Worm (Caenorhabditis elegans) whole organism, L4 larva: Measurements from ENCODE around the gene smg-6.

Source experiments
- D1046.2 ChIP-seq: fragments of 200-800 bp; sonication (Bioruptor generic); IDR thresholded peaks from 2 replicates; pipeline ENCODE4 v1.3.6; 2022; ENCODE audit warnings: missing genetic modification characterization, missing compliant biosample characterization
- F26F4.8 ChIP-seq: fragments of 200-800 bp; sonication (Bioruptor generic); conservative IDR thresholded peaks from 2 replicates; pipeline ENCODE4 v1.3.6; 2022; ENCODE audit warnings: missing genetic modification characterization, missing compliant biosample characterization
- ceh-62 ChIP-seq: sonication (generic microtip); optimal IDR thresholded peaks from 2 replicates; lab custom pipeline; 2017; ENCODE audit warnings: missing biosample characterization, missing genetic modification characterization
- lin-39 ChIP-seq: fragments of 150-350 bp; optimal IDR thresholded peaks from 2 replicates; lab custom pipeline; 2014; ENCODE audit warnings: missing biosample characterization, missing genetic modification reagents, missing genetic modification characterization
- nhr-77 ChIP-seq: fragments of 150-350 bp; optimal IDR thresholded peaks from 2 replicates; lab custom pipeline; 2014; ENCODE audit warnings: missing biosample characterization, missing genetic modification characterization
- pqm-1 ChIP-seq: sonication (generic microtip); optimal IDR thresholded peaks from 2 replicates; lab custom pipeline; 2017; ENCODE audit warnings: missing biosample characterization, missing genetic modification characterization
- snpc-4 ChIP-seq: fragments of 150-350 bp; optimal IDR thresholded peaks from 2 replicates; lab custom pipeline; 2014; ENCODE audit warnings: missing biosample characterization, missing genetic modification characterization
- unc-62 ChIP-seq, 3 experiments: fragments of 150-350 bp in 1 of 3; sonication (generic microtip); optimal IDR thresholded peaks in 2 of 3; peaks in 1 of 3; 1 replicate in 1 of 3; 2 replicates in 2 of 3; lab custom pipeline; 2014 to 2017; ENCODE audit warnings: missing biosample characterization in 3 of 3, missing genetic modification characterization in 3 of 3, missing genetic modification reagents in 3 of 3, missing genotype in 1 of 3
- zag-1 ChIP-seq: fragments of 150-350 bp; optimal IDR thresholded peaks from 2 replicates; lab custom pipeline; 2014; ENCODE audit warnings: missing biosample characterization, missing genetic modification characterization

DNA sequence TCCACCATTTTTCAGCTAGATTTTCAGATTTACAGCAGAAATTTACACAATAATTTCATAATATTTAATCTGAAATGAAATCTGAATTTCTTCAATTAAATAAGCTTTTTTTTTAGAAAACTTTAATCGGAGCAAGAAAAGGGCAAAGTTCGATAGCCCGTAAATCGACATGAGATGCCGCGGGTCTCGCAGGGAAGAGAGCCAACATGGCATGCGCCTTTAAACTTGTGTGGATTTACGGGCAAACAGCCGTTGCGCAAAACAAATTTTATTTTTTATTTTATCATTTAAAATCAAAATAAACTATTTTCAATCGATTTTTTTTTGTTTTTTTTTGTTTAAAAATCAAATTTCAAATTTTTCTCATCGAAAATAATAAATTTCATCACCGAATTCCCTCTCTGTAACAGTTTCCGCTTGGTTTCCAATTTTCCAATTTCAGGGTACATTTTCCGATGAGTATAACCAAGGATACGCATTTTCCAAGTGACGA lies 55.0 kb downstream of the smg-6 start, which contains the start of the genes Y54F10AM.15, rbc-2 and ndua-8:
- TF ChIP-seq lin-39 (tag; lab: Kevin White, UChicago): no peak
- peak; percentile 6 to 59 for TF ChIP-seq unc-62 (GFP tag; optimal IDR thresholded peaks at IDR 0.05 in 1 of 2; lab: Kevin White, UChicago)
- no peak for TF ChIP-seq unc-62 (tag; optimal IDR thresholded peaks at IDR 0.05; lab: Kevin White, UChicago)
- TF ChIP-seq D1046.2 (GFP tag; lab: Robert Waterston, UW): no peak
- no peak for TF ChIP-seq ceh-62 (tag; lab: Kevin White, UChicago)
- no peak for TF ChIP-seq zag-1 (tag; lab: Kevin White, UChicago)
- TF ChIP-seq nhr-77 (tag; lab: Kevin White, UChicago): peak; percentile 95
- no peak for TF ChIP-seq F26F4.8
- no peak for TF ChIP-seq snpc-4 (tag; lab: Kevin White, UChicago)
- peak; percentile 25 for TF ChIP-seq pqm-1 (tag; lab: Kevin White, UChicago)
